Worm (Caenorhabditis elegans) whole organism, L4 larva: ENCODE results near the gene miz-1.

Source experiments
- Y105C5A.15 ChIP-seq: fragments of 200-800 bp; sonication (Bioruptor generic); IDR thresholded peaks from 2 replicates; pipeline ENCODE4 v1.3.6; 2022; ENCODE audit warnings: missing genetic modification characterization, missing compliant biosample characterization
- ZK546.5 ChIP-seq, 2 experiments: sonication (generic microtip); optimal IDR thresholded peaks; 2 replicates each; lab custom pipeline; 2017; ENCODE audit warnings: missing biosample characterization in 2 of 2, missing genetic modification characterization in 2 of 2
- aly-2 ChIP-seq: sonication (generic microtip); optimal IDR thresholded peaks from 2 replicates; lab custom pipeline; 2018; ENCODE audit warnings: missing biosample characterization, missing genetic modification characterization
- ama-1 ChIP-seq: fragments of 150-350 bp; optimal IDR thresholded peaks from 2 replicates; lab custom pipeline; 2014; ENCODE audit warnings: inconsistent platforms, mixed read lengths
- ces-1 ChIP-seq: fragments of 150-350 bp; sonication (generic microtip); optimal IDR thresholded peaks from 4 replicates; lab custom pipeline; 2014; ENCODE audit warnings: missing biosample characterization, missing genetic modification reagents, missing genetic modification characterization
- daf-12 ChIP-seq: fragments of 150-350 bp; optimal IDR thresholded peaks from 2 replicates; lab custom pipeline; 2014; ENCODE audit warnings: missing biosample characterization, missing genetic modification reagents, missing genetic modification characterization
- hif-1 ChIP-seq, 2 experiments: sonication (generic microtip); optimal IDR thresholded peaks; 2 replicates each; lab custom pipeline; 2016 to 2017; ENCODE audit warnings: missing compliant biosample characterization in 2 of 2, missing genetic modification characterization in 2 of 2, missing genetic modification reagents in 2 of 2, missing genotype in 2 of 2, mild to moderate bottlenecking in 1 of 2
- lir-3 ChIP-seq: sonication (generic microtip); optimal IDR thresholded peaks from 2 replicates; lab custom pipeline; 2016; ENCODE audit warnings: mild to moderate bottlenecking, missing genetic modification characterization, missing compliant biosample characterization
- mdl-1 ChIP-seq, 2 experiments: fragments of 150-350 bp in 1 of 2; sonication (generic microtip) in 1 of 2; optimal IDR thresholded peaks; 2 replicates each; lab custom pipeline; 2014 to 2017; ENCODE audit warnings: missing biosample characterization in 2 of 2, missing genetic modification characterization in 2 of 2
- nhr-11 ChIP-seq: fragments of 150-350 bp; optimal IDR thresholded peaks from 2 replicates; lab custom pipeline; 2014; ENCODE audit warnings: missing biosample characterization, missing genetic modification characterization
- nhr-6 ChIP-seq: fragments of 150-350 bp; optimal IDR thresholded peaks from 2 replicates; lab custom pipeline; 2014; ENCODE audit warnings: missing biosample characterization, missing genetic modification characterization
- unc-62 ChIP-seq, 3 experiments: fragments of 150-350 bp in 1 of 3; sonication (generic microtip); optimal IDR thresholded peaks in 2 of 3; peaks in 1 of 3; 1 replicate in 1 of 3; 2 replicates in 2 of 3; lab custom pipeline; 2014 to 2017; ENCODE audit warnings: missing biosample characterization in 3 of 3, missing genetic modification characterization in 3 of 3, missing genetic modification reagents in 3 of 3, missing genotype in 1 of 3
- zag-1 ChIP-seq: fragments of 150-350 bp; optimal IDR thresholded peaks from 2 replicates; lab custom pipeline; 2014; ENCODE audit warnings: missing biosample characterization, missing genetic modification characterization

DNA sequence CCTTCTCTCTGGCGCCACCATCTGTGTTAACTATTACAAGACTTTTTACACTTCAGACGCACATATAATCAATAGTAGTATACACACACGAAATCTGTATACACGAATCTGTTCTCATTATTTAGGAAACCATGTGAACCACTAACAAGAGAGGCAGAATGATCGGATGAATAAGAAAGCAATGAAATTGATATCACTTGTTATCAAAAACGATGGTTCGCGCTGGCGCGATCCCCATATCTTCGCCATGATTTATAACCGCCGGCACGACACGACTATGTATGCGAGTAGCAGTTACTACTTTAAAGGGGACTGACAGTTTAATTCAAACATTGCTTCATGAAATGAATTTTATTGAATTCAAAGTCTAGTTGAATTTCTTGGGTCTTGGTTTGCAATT lies 30.9 kb upstream of the miz-1 start:
- TF ChIP-seq nhr-6 (tag; lab: Kevin White, UChicago) (no peak), ces-1 (GFP tag; lab: Kevin White, UChicago) (no peak), lir-3 (no peak), Y105C5A.15 (no peak), zag-1 (tag; lab: Kevin White, UChicago) (no peak), ama-1 (lab: Kevin White, UChicago) (no peak), nhr-11 (no peak), daf-12 (tag; lab: Kevin White, UChicago) (no peak), hif-1 (tag; optimal IDR thresholded peaks at IDR 0.05; lab: Kevin White, UChicago) (no peak), aly-2 (no peak), mdl-1 (tag; optimal IDR thresholded peaks at IDR 0.05; lab: Kevin White, UChicago) (no peak), ZK546.5 (tag; optimal IDR thresholded peaks at IDR 0.05; lab: Kevin White, UChicago) (no peak), unc-62 (GFP tag; optimal IDR thresholded peaks at IDR 0.05 in 1 of 2; lab: Kevin White, UChicago) (no peak), unc-62 (tag; optimal IDR thresholded peaks at IDR 0.05; lab: Kevin White, UChicago) (no peak)
